Worm (Caenorhabditis elegans) whole organism, L3 larva: ENCODE results near the gene F16H6.10.

Source experiments
- egl-27 ChIP-seq: sonication (generic microtip); optimal IDR thresholded peaks from 4 replicates; lab custom pipeline; 2017; ENCODE audit warnings: missing biosample characterization, missing genetic modification reagents, missing genetic modification characterization
- jun-1 ChIP-seq: fragments of 150-350 bp; optimal IDR thresholded peaks from 2 replicates; lab custom pipeline; 2014; ENCODE audit warnings: missing biosample characterization, missing genetic modification reagents, missing genetic modification characterization
- nhr-11 ChIP-seq: fragments of 150-350 bp; optimal IDR thresholded peaks from 2 replicates; lab custom pipeline; 2014; ENCODE audit warnings: missing biosample characterization, missing genetic modification characterization
- nhr-23 ChIP-seq: fragments of 150-350 bp; optimal IDR thresholded peaks from 2 replicates; lab custom pipeline; 2014; ENCODE audit warnings: missing biosample characterization, missing genetic modification reagents, missing genetic modification characterization

Gene F16H6.10

DNA sequence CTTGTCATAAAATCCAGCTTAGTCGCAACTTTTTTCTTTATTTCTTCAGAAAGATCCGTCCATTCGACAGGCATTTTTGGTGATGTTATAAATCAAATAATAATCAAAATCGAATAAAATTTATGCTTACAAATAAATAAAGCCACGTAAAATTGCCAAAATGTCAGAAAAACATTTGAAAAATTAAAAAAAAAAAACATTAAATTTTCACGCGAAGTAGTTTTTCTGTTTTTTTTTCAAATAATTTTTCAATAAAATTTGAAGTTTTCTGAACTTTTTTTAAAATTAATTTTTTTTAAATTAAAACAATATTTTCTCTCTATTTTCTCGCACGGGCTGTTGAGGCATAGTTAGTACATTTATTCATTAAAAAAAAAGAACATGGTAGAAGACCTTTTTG lies 45.6 kb downstream of the F16H6.10 start, which contains the start of gene C31G12.4:
TSS of gene C31G12.4 (minus strand) at position 101 of the 400 bp plus-strand sequence.
- no peak for TF ChIP-seq nhr-23 (tag; lab: Kevin White, UChicago)
- no peak for TF ChIP-seq egl-27 (tag; lab: Kevin White, UChicago)
- TF ChIP-seq jun-1 (tag; lab: Kevin White, UChicago): no peak
- no peak for TF ChIP-seq nhr-11 (tag; lab: Kevin White, UChicago)
